Worm (Caenorhabditis elegans): Measurements from ENCODE around the gene C27F2.9.

C27F2.9 gene

ce11 chrIII:4951210-4951609, 11.6 kb downstream of the C27F2.9 start:
- no peak for TF ChIP-seq elt-1 (tag; optimal IDR thresholded peaks at IDR 0.05)
- peak; percentile 20 for TF ChIP-seq C34F6.9 (tag; optimal IDR thresholded peaks at IDR 0.05)
- TF ChIP-seq lsy-2 (tag; optimal IDR thresholded peaks at IDR 0.05): peak in 1 of 2 experiments; percentile 25
- TF ChIP-seq unc-62 (GFP tag; optimal IDR thresholded peaks at IDR 0.05): no peak

ce11 chrIII:4950345-4950744, 12.5 kb downstream of the C27F2.9 start:
- TF ChIP-seq nhr-10 (tag; optimal IDR thresholded peaks at IDR 0.05) (no peak), ZK546.5 (tag; optimal IDR thresholded peaks at IDR 0.05) (no peak), alr-1 (tag; optimal IDR thresholded peaks at IDR 0.05) (no peak), gmeb-1 (tag; optimal IDR thresholded peaks at IDR 0.05) (no peak), ceh-82 (tag; optimal IDR thresholded peaks at IDR 0.05) (no peak), lin-13 (GFP tag; optimal IDR thresholded peaks at IDR 0.05) (no peak), C34F6.9 (tag; optimal IDR thresholded peaks at IDR 0.05) (peak; percentile 69), zag-1 (tag; optimal IDR thresholded peaks at IDR 0.05) (peak; percentile 68), nhr-77 (tag; optimal IDR thresholded peaks at IDR 0.05) (no peak), sem-4 (tag; optimal IDR thresholded peaks at IDR 0.05) (peak; percentile 6), crh-2 (tag; optimal IDR thresholded peaks at IDR 0.05) (peak; percentile 22), F13H6.1 (tag; optimal IDR thresholded peaks at IDR 0.05) (peak; percentile 57), ztf-4 (tag; optimal IDR thresholded peaks at IDR 0.05) (no peak), blmp-1 (tag; optimal IDR thresholded peaks at IDR 0.05; ENCODE audit: insufficient read depth) (no peak), ztf-11 (tag; optimal IDR thresholded peaks at IDR 0.05) (no peak), mdl-1 (tag; optimal IDR thresholded peaks at IDR 0.05) (peak; percentile 13 to 37), dmd-4 (tag; optimal IDR thresholded peaks at IDR 0.05) (no peak), sma-9 (GFP tag; optimal IDR thresholded peaks at IDR 0.05) (peak; percentile 25), sma-9 (tag; optimal IDR thresholded peaks at IDR 0.05) (no peak), nhr-237 (tag; optimal IDR thresholded peaks at IDR 0.05) (no peak), nhr-11 (tag; optimal IDR thresholded peaks at IDR 0.05) (no peak), lin-39 (tag; optimal IDR thresholded peaks at IDR 0.05) (no peak), sma-3 (GFP tag; optimal IDR thresholded peaks at IDR 0.05) (no peak), nhr-6 (tag; optimal IDR thresholded peaks at IDR 0.05) (no peak), peb-1 (tag; optimal IDR thresholded peaks at IDR 0.05) (no peak), Y55F3AM.14 (GFP tag; optimal IDR thresholded peaks at IDR 0.05) (no peak), ztf-1 (GFP tag; conservative IDR thresholded peaks at IDR 0.05) (no peak), unc-62 (GFP tag; optimal IDR thresholded peaks at IDR 0.05) (no peak), skn-1 (tag; optimal IDR thresholded peaks at IDR 0.05) (no peak), nhr-129 (tag; optimal IDR thresholded peaks at IDR 0.05) (peak; percentile 30), nhr-23 (tag; optimal IDR thresholded peaks at IDR 0.05) (no peak), snpc-4 (tag; optimal IDR thresholded peaks at IDR 0.05) (no peak), unc-55 (GFP tag; optimal IDR thresholded peaks at IDR 0.05) (peak; percentile 65), ama-1 (optimal IDR thresholded peaks at IDR 0.05) (no peak), egl-27 (tag; optimal IDR thresholded peaks at IDR 0.05) (no peak), aly-2 (tag; optimal IDR thresholded peaks at IDR 0.05) (no peak), elt-3 (tag; optimal IDR thresholded peaks at IDR 0.05) (no peak), nhr-21 (tag; optimal IDR thresholded peaks at IDR 0.05) (no peak), unc-39 (tag; optimal IDR thresholded peaks at IDR 0.05) (no peak), R02D3.7 (tag; optimal IDR thresholded peaks at IDR 0.05) (no peak), mbf-1 (tag; optimal IDR thresholded peaks at IDR 0.05) (no peak), elt-1 (tag; optimal IDR thresholded peaks at IDR 0.05) (no peak), mab-5 (tag; optimal IDR thresholded peaks at IDR 0.05) (no peak), lsy-2 (tag; optimal IDR thresholded peaks at IDR 0.05) (peak in 1 of 2 experiments; percentile 51), fos-1 (tag; optimal IDR thresholded peaks at IDR 0.05) (no peak), nhr-12 (tag; optimal IDR thresholded peaks at IDR 0.05) (no peak), nhr-25 (tag; optimal IDR thresholded peaks at IDR 0.05) (no peak), ceh-16 (tag; optimal IDR thresholded peaks at IDR 0.05) (no peak), lin-11 (tag; optimal IDR thresholded peaks at IDR 0.05) (peak; percentile 33)
